Worm (Caenorhabditis elegans) whole organism, young adult: ENCODE measurements around the gene idi-1.

Experiments used
- aptf-2 ChIP-seq: fragments of 200-800 bp; sonication (Bioruptor generic); conservative IDR thresholded peaks from 2 replicates; pipeline ENCODE4 v1.3.6; 2022; ENCODE audit warnings: missing genetic modification reagents, missing genetic modification characterization, missing compliant biosample characterization
- ets-4 ChIP-seq: fragments of 200-800 bp; sonication (Bioruptor generic); optimal IDR thresholded peaks from 2 replicates; lab custom pipeline; 2018; ENCODE audit warnings: mild to moderate bottlenecking, missing genetic modification characterization, missing compliant biosample characterization
- let-526 ChIP-seq: fragments of 200-800 bp; sonication (Bioruptor generic); IDR thresholded peaks from 2 replicates; pipeline ENCODE4 v1.3.6; 2022; ENCODE audit warnings: missing genetic modification reagents, missing genetic modification characterization, missing compliant biosample characterization
- lin-40 ChIP-seq: sonication (generic microtip); optimal IDR thresholded peaks from 2 replicates; lab custom pipeline; 2016; ENCODE audit warnings: missing genetic modification characterization, mild to moderate bottlenecking, missing compliant biosample characterization, missing genotype, missing genetic modification reagents
- snpc-4 ChIP-seq, 5 experiments: fragments of 150-350 bp in 1 of 5; sonication (generic microtip) in 4 of 5; optimal IDR thresholded peaks; 2 replicates each; lab custom pipeline; 2014 to 2018; ENCODE audit warnings: missing genetic modification characterization in 5 of 5, missing biosample characterization in 3 of 5, antibody characterized with exemption in 2 of 5, mild to moderate bottlenecking in 2 of 5, missing compliant biosample characterization in 2 of 5, missing genotype in 2 of 5, moderate library complexity in 2 of 5, missing genetic modification reagents in 1 of 5

DNA sequence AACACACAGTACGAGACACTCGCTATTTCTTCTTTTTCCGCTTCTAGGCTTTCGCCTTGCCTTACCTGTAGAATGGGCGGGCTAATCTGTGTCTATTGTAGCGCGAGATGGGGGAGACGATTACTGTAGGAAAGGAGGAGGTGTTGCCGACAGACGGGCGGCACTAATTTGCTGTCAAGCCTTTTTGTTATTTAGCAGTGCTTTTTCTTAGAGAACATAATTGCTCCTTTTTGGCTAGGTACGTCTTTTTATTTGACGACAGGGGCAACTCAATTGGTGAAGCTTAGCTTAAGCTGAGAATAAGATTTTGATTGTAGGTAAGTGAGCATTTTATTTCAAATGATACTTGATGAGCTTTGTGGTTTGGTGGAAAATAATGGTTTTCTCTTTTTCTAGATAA is 27.8 kb upstream of the idi-1 start:
- TF ChIP-seq snpc-4 (GFP tag; optimal IDR thresholded peaks at IDR 0.05; lab: Kevin White, UChicago), result no peak
- TF ChIP-seq snpc-4 (tag; optimal IDR thresholded peaks at IDR 0.05; lab: Kevin White, UChicago), result no peak
- TF ChIP-seq lin-40 (tag; lab: Kevin White, UChicago), result no peak
- no peak for TF ChIP-seq aptf-2 (GFP tag; lab: Robert Waterston, UW)
- no peak for TF ChIP-seq ets-4 (GFP tag; lab: Kevin White, UChicago)
- no peak for TF ChIP-seq let-526 (GFP tag; lab: Robert Waterston, UW)
